Worm (Caenorhabditis elegans): ENCODE measurements around the gene C53A3.1.
A peak's percentile ranks its signal among the peaks of the same experiment; 100 is the strongest.

C53A3.1 gene

ce11 chrV:5788650-5789049 is 28.6 kb upstream of the C53A3.1 start:
- TF ChIP-seq ham-2 (GFP tag; optimal IDR thresholded peaks at IDR 0.05) (no peak), nhr-2 (tag; optimal IDR thresholded peaks at IDR 0.05) (no peak), bed-3 (GFP tag; optimal IDR thresholded peaks at IDR 0.05) (no peak)

ce11 chrV:5785372-5785771 is 25.3 kb upstream of the C53A3.1 start, which contains the start of gene F44E7.7:
TSS of gene F44E7.7 (minus strand) at chrV:5785472.
- TF ChIP-seq sptf-1 (tag; optimal IDR thresholded peaks at IDR 0.05) (no peak), nhr-12 (tag; optimal IDR thresholded peaks at IDR 0.05) (no peak), snpc-4 (tag; optimal IDR thresholded peaks at IDR 0.05) (no peak), ceh-43 (GFP tag; optimal IDR thresholded peaks at IDR 0.05) (no peak), hlh-1 (tag; optimal IDR thresholded peaks at IDR 0.05) (no peak), M03D4.4 (tag; optimal IDR thresholded peaks at IDR 0.05) (no peak), ceh-39 (tag; optimal IDR thresholded peaks at IDR 0.05) (no peak), flh-1 (GFP tag; optimal IDR thresholded peaks at IDR 0.05) (no peak), lin-32 (GFP tag; optimal IDR thresholded peaks at IDR 0.05) (no peak), unc-62 (GFP tag; optimal IDR thresholded peaks at IDR 0.05) (no peak), nhr-76 (tag; optimal IDR thresholded peaks at IDR 0.05) (no peak), ham-2 (GFP tag; optimal IDR thresholded peaks at IDR 0.05) (no peak), nhr-237 (tag; optimal IDR thresholded peaks at IDR 0.05) (no peak), cnd-1 (tag; optimal IDR thresholded peaks at IDR 0.05) (no peak)

ce11 chrV:5782687-5783086 is 22.7 kb upstream of the C53A3.1 start, which contains the start of gene fbxa-183:
TSS of gene fbxa-183 (minus strand) at chrV:5782787.
- TF ChIP-seq nhr-28 (tag; optimal IDR thresholded peaks at IDR 0.05) = no peak

- TF ChIP-seq bed-3 (GFP tag; optimal IDR thresholded peaks at IDR 0.05) (no peak), ceh-43 (GFP tag; optimal IDR thresholded peaks at IDR 0.05) (no peak), unc-39 (tag; optimal IDR thresholded peaks at IDR 0.05) (no peak), tbx-8 (GFP tag; optimal IDR thresholded peaks at IDR 0.05) (no peak), elt-3 (tag; optimal IDR thresholded peaks at IDR 0.05) (no peak), zip-8 (tag; optimal IDR thresholded peaks at IDR 0.05) (peak; percentile 60), flh-1 (GFP tag; optimal IDR thresholded peaks at IDR 0.05) (no peak), nhr-76 (tag; optimal IDR thresholded peaks at IDR 0.05) (no peak), lsy-2 (tag; optimal IDR thresholded peaks at IDR 0.05) (peak; percentile 20), ham-2 (GFP tag; optimal IDR thresholded peaks at IDR 0.05) (no peak), nhr-28 (tag; optimal IDR thresholded peaks at IDR 0.05) (no peak), ceh-39 (tag; optimal IDR thresholded peaks at IDR 0.05) (peak; percentile 37), mep-1 (tag; optimal IDR thresholded peaks at IDR 0.05) (no peak), unc-120 (tag; optimal IDR thresholded peaks at IDR 0.05; ENCODE audit: poor library complexity, severe bottlenecking) (peak; percentile 8), cnd-1 (tag; optimal IDR thresholded peaks at IDR 0.05) (no peak), sem-2 (GFP tag; optimal IDR thresholded peaks at IDR 0.05) (no peak), ces-1 (GFP tag; optimal IDR thresholded peaks at IDR 0.05) (peak; percentile 2), unc-62 (GFP tag; optimal IDR thresholded peaks at IDR 0.05) (no peak), nhr-12 (tag; optimal IDR thresholded peaks at IDR 0.05) (no peak), pha-4 (tag; optimal IDR thresholded peaks at IDR 0.05) (no peak), snpc-4 (tag; optimal IDR thresholded peaks at IDR 0.05) (no peak), ceh-83 (GFP tag; optimal IDR thresholded peaks at IDR 0.05) (no peak), elt-1 (tag; optimal IDR thresholded peaks at IDR 0.05; ENCODE audit: borderline replicate concordance, insufficient read depth) (no peak)
Measured at ce11 chrV:5780713-5781360, 20.8 kb upstream of the C53A3.1 start, which contains the start of gene F44E7.5. TSS of gene F44E7.5 (minus strand) at chrV:5780922.

ce11 chrV:5779984-5780383 is 20.0 kb upstream of the C53A3.1 start:
- TF ChIP-seq pha-4 (tag; optimal IDR thresholded peaks at IDR 0.05) (no peak), drap-1 (GFP tag; optimal IDR thresholded peaks at IDR 0.05) (no peak), hlh-1 (tag; optimal IDR thresholded peaks at IDR 0.05) (no peak), tbx-8 (GFP tag; optimal IDR thresholded peaks at IDR 0.05) (no peak), snpc-4 (tag; optimal IDR thresholded peaks at IDR 0.05) (no peak), sem-2 (GFP tag; optimal IDR thresholded peaks at IDR 0.05) (no peak)
